Fruit fly (Drosophila melanogaster) whole organism, embryonic: ENCODE data around the gene Sec61alpha.

ENCODE experiments used
- Blimp-1 ChIP-seq: fragments of 200-800 bp; sonication (Bioruptor generic); optimal IDR thresholded peaks from 3 replicates; lab custom pipeline; 2018; ENCODE audit warnings: missing biosample characterization, missing genetic modification characterization, mild to moderate bottlenecking, moderate library complexity, missing genetic modification reagents
- CG10959 ChIP-seq: fragments of 200-800 bp; sonication (Bioruptor generic); IDR thresholded peaks from 2 replicates; pipeline ENCODE4 v1.3.6; 2022; ENCODE audit warnings: missing biosample characterization, missing genetic modification characterization
- CG11695 ChIP-seq: fragments of 200-800 bp; sonication (Bioruptor generic); IDR thresholded peaks from 3 replicates; pipeline ENCODE4 v1.3.6; 2022; ENCODE audit warnings: missing biosample characterization, missing genetic modification characterization
- CG11723 ChIP-seq: fragments of 200-800 bp; sonication (Bioruptor generic); optimal IDR thresholded peaks from 2 replicates; lab custom pipeline; 2017; ENCODE audit warnings: missing biosample characterization, mild to moderate bottlenecking, missing genetic modification characterization
- CG12104 ChIP-seq: fragments of 200-800 bp; sonication (Bioruptor generic); optimal IDR thresholded peaks from 3 replicates; lab custom pipeline; 2016; ENCODE audit warnings: missing biosample characterization, missing genetic modification characterization
- CG12155 ChIP-seq: fragments of 200-800 bp; sonication (Bioruptor generic); optimal IDR thresholded peaks from 3 replicates; lab custom pipeline; 2016; ENCODE audit warnings: missing biosample characterization, missing genetic modification characterization
- CG1233 ChIP-seq: fragments of 200-800 bp; sonication (Bioruptor generic); optimal IDR thresholded peaks from 4 replicates; lab custom pipeline; 2018; ENCODE audit warnings: missing biosample characterization, mild to moderate bottlenecking, missing genetic modification characterization
- CG13894 ChIP-seq: fragments of 200-800 bp; sonication (Bioruptor generic); optimal IDR thresholded peaks from 3 replicates; lab custom pipeline; 2018; ENCODE audit warnings: missing biosample characterization, mild to moderate bottlenecking, missing genetic modification characterization, moderate library complexity
- CG15479 ChIP-seq: fragments of 200-800 bp; sonication (Bioruptor generic); optimal IDR thresholded peaks from 3 replicates; lab custom pipeline; 2019; ENCODE audit warnings: missing biosample characterization, mild to moderate bottlenecking, missing genetic modification characterization, moderate library complexity
- CG15514 ChIP-seq: fragments of 200-800 bp; sonication (Bioruptor generic); optimal IDR thresholded peaks from 3 replicates; lab custom pipeline; 2017; ENCODE audit warnings: missing biosample characterization, missing genetic modification characterization, mild to moderate bottlenecking, moderate library complexity, missing genetic modification reagents
- CG1603 ChIP-seq: fragments of 200-800 bp; sonication (Bioruptor generic); optimal IDR thresholded peaks from 2 replicates; lab custom pipeline; 2019; ENCODE audit warnings: missing biosample characterization, mild to moderate bottlenecking, missing genetic modification characterization, moderate library complexity
- CG18599 ChIP-seq: fragments of 200-800 bp; sonication (Bioruptor generic); optimal IDR thresholded peaks from 3 replicates; lab custom pipeline; 2017; ENCODE audit warnings: missing biosample characterization, missing genetic modification characterization, mild to moderate bottlenecking, moderate library complexity, missing genetic modification reagents
- CG18764 ChIP-seq: fragments of 200-800 bp; sonication (Bioruptor generic); optimal IDR thresholded peaks from 3 replicates; lab custom pipeline; 2016; ENCODE audit warnings: missing biosample characterization, missing genetic modification characterization
- CG3407 ChIP-seq: fragments of 200-800 bp; sonication (Bioruptor generic); optimal IDR thresholded peaks from 2 replicates; lab custom pipeline; 2018; ENCODE audit warnings: missing biosample characterization, mild to moderate bottlenecking, missing genetic modification characterization
- CG34224 ChIP-seq: fragments of 200-800 bp; sonication (Bioruptor generic); IDR thresholded peaks from 3 replicates; pipeline ENCODE4 v1.3.6; 2022; ENCODE audit warnings: missing biosample characterization, missing genetic modification characterization; ENCODE audit not compliant: partially characterized antibody
- CG6272 ChIP-seq: fragments of 200-800 bp; sonication (Bioruptor generic); IDR thresholded peaks from 2 replicates; pipeline ENCODE4 v1.3.6; 2022; ENCODE audit warnings: missing biosample characterization, missing genetic modification characterization
- CG6813 ChIP-seq: fragments of 200-800 bp; sonication (Bioruptor generic); optimal IDR thresholded peaks from 2 replicates; lab custom pipeline; 2017; ENCODE audit warnings: missing biosample characterization, missing genetic modification characterization, mild to moderate bottlenecking, moderate library complexity, missing genetic modification reagents
- CG7372 ChIP-seq: fragments of 200-800 bp; sonication (Bioruptor generic); IDR thresholded peaks from 2 replicates; pipeline ENCODE4 v1.3.6; 2022; ENCODE audit warnings: missing biosample characterization, missing genetic modification characterization
- CkIIα-i1 ChIP-seq: fragments of 200-800 bp; sonication (Bioruptor generic); IDR thresholded peaks from 2 replicates; pipeline ENCODE4 v1.3.6; 2022; ENCODE audit warnings: missing biosample characterization, missing genetic modification characterization
- Fer3 ChIP-seq: fragments of 200-800 bp; sonication (Bioruptor generic); optimal IDR thresholded peaks from 2 replicates; lab custom pipeline; 2018; ENCODE audit warnings: missing biosample characterization, mild to moderate bottlenecking, missing genetic modification characterization, moderate library complexity
- H2.0 ChIP-seq: fragments of 200-800 bp; sonication (Bioruptor generic); IDR thresholded peaks from 2 replicates; pipeline ENCODE4 v1.3.6; 2022; ENCODE audit warnings: missing biosample characterization, missing genetic modification characterization
- HmgZ ChIP-seq: fragments of 200-800 bp; sonication (Bioruptor generic); optimal IDR thresholded peaks from 2 replicates; lab custom pipeline; 2018; ENCODE audit warnings: missing biosample characterization, mild to moderate bottlenecking, missing genetic modification characterization
- MBD-R2 ChIP-seq: fragments of 200-800 bp; sonication (Bioruptor generic); IDR thresholded peaks from 2 replicates; pipeline ENCODE4 v1.3.6; 2022; ENCODE audit warnings: missing biosample characterization, missing genetic modification characterization
- NFAT ChIP-seq: fragments of 200-800 bp; sonication (Bioruptor generic); IDR thresholded peaks from 2 replicates; pipeline ENCODE4 v1.3.6; 2022; ENCODE audit warnings: missing biosample characterization, missing genetic modification characterization
- Pdp1 ChIP-seq, 2 experiments: fragments of 200-800 bp; sonication (Bioruptor generic); optimal IDR thresholded peaks; 3 replicates each; lab custom pipeline; 2016; ENCODE audit warnings: missing biosample characterization in 2 of 2, missing genetic modification characterization in 2 of 2, mild to moderate bottlenecking in 1 of 2, moderate library complexity in 1 of 2
- Vsx1 ChIP-seq: fragments of 200-800 bp; sonication (Bioruptor generic); optimal IDR thresholded peaks from 2 replicates; lab custom pipeline; 2017; ENCODE audit warnings: missing biosample characterization, mild to moderate bottlenecking, missing genetic modification characterization, missing genetic modification reagents
- YL-1 ChIP-seq: fragments of 200-800 bp; sonication (Bioruptor generic); optimal IDR thresholded peaks from 3 replicates; lab custom pipeline; 2017; ENCODE audit warnings: missing biosample characterization, mild to moderate bottlenecking, missing genetic modification characterization
- abd-A ChIP-seq: fragments of 200-800 bp; sonication (Bioruptor generic); optimal IDR thresholded peaks from 3 replicates; lab custom pipeline; 2019; ENCODE audit warnings: missing biosample characterization, mild to moderate bottlenecking, missing genetic modification characterization, moderate library complexity
- amos ChIP-seq: fragments of 200-800 bp; sonication (Bioruptor generic); IDR thresholded peaks from 2 replicates; pipeline ENCODE4 v1.3.6; 2022; ENCODE audit warnings: missing biosample characterization, missing genetic modification characterization; ENCODE audit not compliant: partially characterized antibody
- bbx ChIP-seq: fragments of 200-800 bp; sonication (Bioruptor generic); IDR thresholded peaks from 2 replicates; pipeline ENCODE4 v1.3.6; 2022; ENCODE audit warnings: missing biosample characterization, missing genetic modification characterization; ENCODE audit not compliant: partially characterized antibody
- bigmax ChIP-seq: fragments of 200-800 bp; sonication (Bioruptor generic); optimal IDR thresholded peaks from 2 replicates; lab custom pipeline; 2018; ENCODE audit warnings: missing biosample characterization, mild to moderate bottlenecking, missing genetic modification characterization
- cg ChIP-seq: fragments of 200-800 bp; sonication (Bioruptor generic); optimal IDR thresholded peaks from 3 replicates; lab custom pipeline; 2019; ENCODE audit warnings: missing biosample characterization, mild to moderate bottlenecking, missing genetic modification characterization, moderate library complexity
- chinmo ChIP-seq: fragments of 200-800 bp; sonication (Bioruptor generic); IDR thresholded peaks from 4 replicates; pipeline ENCODE4 v1.3.6; 2022; ENCODE audit warnings: missing biosample characterization, missing genetic modification characterization; ENCODE audit not compliant: partially characterized antibody
- croc ChIP-seq: fragments of 200-800 bp; sonication (Bioruptor generic); conservative IDR thresholded peaks from 3 replicates; pipeline ENCODE4 v1.3.6; 2022; ENCODE audit warnings: missing biosample characterization, missing genetic modification characterization
- cwo ChIP-seq: fragments of 200-800 bp; sonication (Bioruptor generic); optimal IDR thresholded peaks from 3 replicates; lab custom pipeline; 2017; ENCODE audit warnings: missing biosample characterization, missing genetic modification characterization, mild to moderate bottlenecking, moderate library complexity, missing genetic modification reagents
- emc ChIP-seq: fragments of 200-800 bp; sonication (Bioruptor generic); optimal IDR thresholded peaks from 2 replicates; lab custom pipeline; 2016; ENCODE audit warnings: missing biosample characterization, missing genetic modification characterization
- esg ChIP-seq: fragments of 200-800 bp; sonication (Bioruptor generic); conservative IDR thresholded peaks from 2 replicates; pipeline ENCODE4 v1.3.6; 2022; ENCODE audit warnings: missing biosample characterization, missing genetic modification characterization
- ewg ChIP-seq: fragments of 200-800 bp; sonication (Bioruptor generic); optimal IDR thresholded peaks from 3 replicates; lab custom pipeline; 2017; ENCODE audit warnings: mild to moderate bottlenecking, missing biosample characterization, missing genetic modification reagents, missing genetic modification characterization
- exex ChIP-seq: fragments of 200-800 bp; sonication (Bioruptor generic); optimal IDR thresholded peaks from 4 replicates; lab custom pipeline; 2018; ENCODE audit warnings: missing biosample characterization, mild to moderate bottlenecking, missing genetic modification characterization, moderate library complexity
- fd102C ChIP-seq: fragments of 200-800 bp; sonication (Bioruptor generic); optimal IDR thresholded peaks from 2 replicates; lab custom pipeline; 2018; ENCODE audit warnings: missing biosample characterization, mild to moderate bottlenecking, missing genetic modification characterization, moderate library complexity
- nom ChIP-seq: fragments of 200-800 bp; sonication (Bioruptor generic); optimal IDR thresholded peaks from 2 replicates; lab custom pipeline; 2017; ENCODE audit warnings: missing biosample characterization, missing genetic modification characterization, mild to moderate bottlenecking, moderate library complexity, missing genetic modification reagents
- org-1 ChIP-seq: fragments of 200-800 bp; sonication (Bioruptor generic); optimal IDR thresholded peaks from 2 replicates; lab custom pipeline; 2017; ENCODE audit warnings: missing biosample characterization, missing genetic modification characterization
- otp ChIP-seq: fragments of 200-800 bp; sonication (Bioruptor generic); IDR thresholded peaks from 3 replicates; pipeline ENCODE4, ENCODE4 v1.3.6; 2022; ENCODE audit warnings: missing biosample characterization, missing genetic modification characterization
- pros ChIP-seq: fragments of 200-800 bp; sonication (Bioruptor generic); optimal IDR thresholded peaks from 3 replicates; lab custom pipeline; 2019; ENCODE audit warnings: missing biosample characterization, mild to moderate bottlenecking, missing genetic modification characterization, moderate library complexity
- scrt ChIP-seq: fragments of 200-800 bp; sonication (Bioruptor generic); optimal IDR thresholded peaks from 2 replicates; lab custom pipeline; 2018; ENCODE audit warnings: missing biosample characterization, mild to moderate bottlenecking, missing genetic modification characterization, moderate library complexity
- slbo ChIP-seq: fragments of 200-800 bp; sonication (Bioruptor generic); IDR thresholded peaks from 2 replicates; pipeline ENCODE4 v1.3.6; 2022; ENCODE audit warnings: missing biosample characterization, missing genetic modification characterization
- sqz ChIP-seq: fragments of 200-800 bp; sonication (Bioruptor generic); optimal IDR thresholded peaks from 3 replicates; lab custom pipeline; 2018; ENCODE audit warnings: missing biosample characterization, mild to moderate bottlenecking, missing genetic modification characterization
- tap ChIP-seq: fragments of 200-800 bp; optimal IDR thresholded peaks from 3 replicates; lab custom pipeline; 2019; ENCODE audit warnings: missing biosample characterization, mild to moderate bottlenecking, missing genetic modification characterization, moderate library complexity
- zen2 ChIP-seq: fragments of 200-800 bp; sonication (Bioruptor generic); IDR thresholded peaks from 3 replicates; pipeline ENCODE4 v1.3.6; 2022; ENCODE audit warnings: missing biosample characterization, missing genetic modification characterization; ENCODE audit not compliant: partially characterized antibody

Gene Sec61alpha

DNA sequence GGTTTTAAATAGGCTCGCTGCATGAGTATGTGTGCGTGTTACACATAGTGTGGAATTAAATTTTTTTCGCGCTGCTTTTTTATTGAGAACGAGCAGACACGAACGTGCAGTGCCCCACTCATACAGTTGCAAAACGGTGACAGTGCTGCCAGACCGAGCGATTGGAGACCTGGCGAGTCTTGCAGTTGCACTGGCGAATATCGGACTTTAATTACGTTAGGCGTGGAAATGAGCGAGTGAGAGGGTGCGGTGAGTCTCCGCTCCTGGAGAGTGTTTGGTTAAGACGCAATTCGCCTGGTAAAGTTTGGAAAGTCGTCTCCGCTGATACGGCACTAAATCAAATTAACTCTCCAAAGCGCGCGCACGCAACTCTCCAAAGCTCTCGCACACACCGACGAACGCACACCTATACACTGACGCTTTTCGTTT, 949 bp upstream of the Sec61alpha start (continued):
- TF ChIP-seq CG1233 (GFP tag; lab: Kevin White, UChicago) (no peak), Pdp1 (GFP tag; optimal IDR thresholded peaks at IDR 0.05; lab: Kevin White, UChicago) (peak in 1 of 2 experiments; percentile 35), tap (tag; lab: Kevin White, UChicago) (no peak), HmgZ (peak; percentile 70), cg (GFP tag; lab: Kevin White, UChicago) (peak; percentile 97), CG7372 (GFP tag; lab: Robert Waterston, UW) (no peak), Vsx1 (GFP tag; lab: Kevin White, UChicago) (no peak), CG6272 (GFP tag; lab: Robert Waterston, UW) (no peak), CG13894 (peak; percentile 63), amos (GFP tag; lab: Robert Waterston, UW) (peak; percentile 53; the same call in 1 of the 2 replicates), Blimp-1 (GFP tag; lab: Kevin White, UChicago) (no peak), H2.0 (0 out of 2 replicates have a peak, but pooled peaks have one; percentile 25), emc (no peak), YL-1 (GFP tag; lab: Kevin White, UChicago) (peak; percentile 69), bbx (GFP tag; lab: Robert Waterston, UW) (peak; percentile 53; the same call in 1 of the 2 replicates), exex (peak; percentile 58), pros (GFP tag; lab: Kevin White, UChicago) (peak; percentile 61), CG1603 (tag; lab: Kevin White, UChicago) (peak; percentile 51), croc (GFP tag; lab: Robert Waterston, UW) (no peak), chinmo (GFP tag; lab: Robert Waterston, UW) (peak; percentile 98), ewg (GFP tag; lab: Kevin White, UChicago) (no peak), CG11723 (GFP tag; lab: Kevin White, UChicago) (no peak), slbo (peak; percentile 16; the same call in 1 of the 2 replicates), org-1 (no peak), esg (GFP tag; lab: Robert Waterston, UW) (no peak), CG10959 (GFP tag; lab: Robert Waterston, UW) (no peak), CG12104 (no peak), nom (GFP tag; lab: Kevin White, UChicago) (peak; percentile 23), scrt (GFP tag; lab: Kevin White, UChicago) (peak; percentile 15), NFAT (GFP tag; lab: Robert Waterston, UW) (no peak), sqz (GFP tag; lab: Kevin White, UChicago) (peak; percentile 79), CG6813 (no peak), MBD-R2 (peak; percentile 36), otp (0 out of 3 replicates have a peak, but pooled peaks have one; percentile 36), CG18764 (GFP tag; lab: Kevin White, UChicago) (no peak), CG12155 (peak; percentile 88), CG34224 (GFP tag; lab: Robert Waterston, UW) (peak; percentile 57), CG11695 (GFP tag; lab: Robert Waterston, UW) (peak; percentile 62), CkIIα-i1 (GFP tag; lab: Robert Waterston, UW) (no peak), CG15479 (GFP tag; lab: Kevin White, UChicago) (no peak), abd-A (tag; lab: Kevin White, UChicago) (peak; percentile 90), CG15514 (GFP tag; lab: Kevin White, UChicago) (peak; percentile 73), Fer3 (tag; lab: Kevin White, UChicago) (no peak), bigmax (peak; percentile 35), fd102C (GFP tag; lab: Kevin White, UChicago) (no peak), cwo (GFP tag; lab: Kevin White, UChicago) (peak; percentile 9), CG3407 (no peak), CG18599 (GFP tag; lab: Kevin White, UChicago) (peak; percentile 32), zen2 (peak; percentile 59; the same call in 2 of the 3 replicates)
